Worm (Caenorhabditis elegans) whole organism, midembryonic: ENCODE measurements around the gene bre-3.

Source experiments
- T22C8.4 ChIP-seq: fragments of 200-800 bp; sonication (Bioruptor generic); IDR thresholded peaks from 2 replicates; pipeline ENCODE4 v1.3.6; 2022; ENCODE audit warnings: missing genetic modification characterization, missing compliant biosample characterization
- cog-1 ChIP-seq: sonication (generic microtip); optimal IDR thresholded peaks from 2 replicates; lab custom pipeline; 2016; ENCODE audit warnings: missing genetic modification characterization, missing compliant biosample characterization
- flt-1 ChIP-seq: fragments of 200-800 bp; sonication (Bioruptor generic); IDR thresholded peaks from 2 replicates; pipeline ENCODE4 v1.3.6; 2022; ENCODE audit warnings: missing genetic modification characterization, missing compliant biosample characterization
- klf-2 ChIP-seq: fragments of 200-800 bp; sonication (Bioruptor generic); conservative IDR thresholded peaks from 2 replicates; pipeline ENCODE4 v1.3.6; 2022; ENCODE audit warnings: missing genetic modification reagents, missing genetic modification characterization, missing compliant biosample characterization
- med-1 ChIP-seq: sonication (generic microtip); optimal IDR thresholded peaks from 2 replicates; lab custom pipeline; 2017; ENCODE audit warnings: missing genetic modification characterization, mild to moderate bottlenecking, missing compliant biosample characterization, antibody characterized with exemption, missing genetic modification reagents; ENCODE audit not compliant: insufficient read depth
- ref-1 ChIP-seq: fragments of 200-800 bp; sonication (Bioruptor generic); conservative IDR thresholded peaks from 2 replicates; pipeline ENCODE4 v1.3.6; 2022; ENCODE audit warnings: missing genetic modification reagents, missing genetic modification characterization, missing compliant biosample characterization
- tab-1 ChIP-seq: fragments of 200-800 bp; sonication (Bioruptor generic); IDR thresholded peaks from 2 replicates; pipeline ENCODE4 v1.3.6; 2022; ENCODE audit warnings: missing genetic modification characterization, missing compliant biosample characterization
- ztf-23 ChIP-seq: fragments of 200-800 bp; sonication (Bioruptor generic); IDR thresholded peaks from 2 replicates; pipeline ENCODE4 v1.3.6; 2022; ENCODE audit warnings: missing genetic modification reagents, missing genetic modification characterization, missing compliant biosample characterization
- ztf-29 ChIP-seq: fragments of 200-800 bp; sonication (Bioruptor generic); IDR thresholded peaks from 2 replicates; pipeline ENCODE4 v1.3.6; 2022; ENCODE audit warnings: missing genetic modification reagents, missing genetic modification characterization, missing compliant biosample characterization

Gene bre-3

ce11 chrIII:9511055-9511520 lies 25.8 kb upstream of the bre-3 start, which contains the start of gene F55H2.5:
Gene F55H2.5, plus strand, starts transcription at chrIII:9511470.
- no peak for TF ChIP-seq ztf-23 (GFP tag; lab: Robert Waterston, UW)
- no peak for TF ChIP-seq flt-1 (GFP tag; lab: Robert Waterston, UW)
- no peak for TF ChIP-seq T22C8.4

ce11 chrIII:9509764-9510370 lies 24.6 kb upstream of the bre-3 start:
- TF ChIP-seq tab-1 (GFP tag; lab: Robert Waterston, UW) (no peak), klf-2 (GFP tag; lab: Robert Waterston, UW) (no peak), ztf-23 (GFP tag; lab: Robert Waterston, UW) (no peak), med-1 (no peak), T22C8.4 (no peak), ref-1 (GFP tag; lab: Robert Waterston, UW) (no peak), cog-1 (no peak), ztf-29 (GFP tag; lab: Robert Waterston, UW) (no peak), flt-1 (GFP tag; lab: Robert Waterston, UW) (no peak)

ce11 chrIII:9507799-9508198 lies 22.5 kb upstream of the bre-3 start, which contains the start of gene vha-14:
Gene vha-14, plus strand, starts transcription at chrIII:9508100.
- no peak for TF ChIP-seq T22C8.4

DNA sequence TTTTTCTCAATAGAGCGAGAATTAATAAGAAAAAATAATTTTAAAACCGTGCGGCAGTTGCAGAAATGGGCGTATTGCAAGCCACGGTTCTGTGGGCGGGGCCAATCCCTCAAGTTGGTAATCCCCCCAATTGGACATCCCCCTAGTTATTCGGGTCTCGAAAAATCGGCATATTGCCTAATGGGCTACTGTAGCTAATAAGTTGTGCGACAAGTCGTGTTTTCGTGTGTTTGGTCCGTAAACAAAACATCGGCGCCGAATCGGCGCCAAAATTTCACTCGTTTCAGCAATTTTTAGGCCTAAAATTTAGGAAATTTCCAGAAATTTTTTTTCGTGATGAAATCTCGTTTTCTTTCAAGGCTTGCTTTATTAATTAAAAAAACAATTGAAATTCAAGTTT lies 19.1 kb upstream of the bre-3 start:
- TF ChIP-seq T22C8.4: no peak
- no peak for TF ChIP-seq tab-1 (GFP tag; lab: Robert Waterston, UW)
- TF ChIP-seq ref-1 (GFP tag; lab: Robert Waterston, UW): no peak
- no peak for TF ChIP-seq ztf-29 (GFP tag; lab: Robert Waterston, UW)
- TF ChIP-seq flt-1 (GFP tag; lab: Robert Waterston, UW): no peak
- no peak for TF ChIP-seq cog-1
- no peak for TF ChIP-seq klf-2 (GFP tag; lab: Robert Waterston, UW)
- no peak for TF ChIP-seq ztf-23 (GFP tag; lab: Robert Waterston, UW)
- no peak for TF ChIP-seq med-1

DNA sequence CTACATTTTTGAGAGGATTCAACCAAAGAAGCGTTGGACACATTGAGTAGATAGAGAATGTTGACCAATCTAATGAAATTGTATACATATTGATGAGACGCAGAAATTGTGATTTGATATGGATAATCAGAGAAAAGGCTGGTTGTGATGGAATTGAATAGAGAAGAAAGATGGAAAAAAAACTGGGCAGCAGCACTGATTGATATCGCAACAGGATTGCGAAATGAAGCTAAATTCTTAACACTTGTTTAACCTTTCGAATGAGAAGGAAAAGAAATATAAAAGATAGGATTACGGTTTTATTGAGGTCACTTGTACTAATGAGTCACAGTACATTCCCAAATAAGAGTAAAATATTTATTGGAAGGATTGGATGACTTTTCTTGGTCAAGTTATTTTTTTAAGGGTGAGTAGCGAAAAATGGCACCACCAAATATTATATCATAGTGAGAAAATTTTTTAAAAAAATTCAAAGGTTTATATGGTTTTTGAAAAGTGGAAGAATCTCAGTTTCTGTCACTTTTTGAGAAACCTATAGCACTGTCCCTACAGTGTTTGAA lies 17.0 kb upstream of the bre-3 start:
- TF ChIP-seq ref-1 (GFP tag; lab: Robert Waterston, UW): no peak
- no peak for TF ChIP-seq cog-1
- no peak for TF ChIP-seq T22C8.4
- no peak for TF ChIP-seq tab-1 (GFP tag; lab: Robert Waterston, UW)
- TF ChIP-seq ztf-29 (GFP tag; lab: Robert Waterston, UW): no peak
- TF ChIP-seq klf-2 (GFP tag; lab: Robert Waterston, UW): no peak
- no peak for TF ChIP-seq flt-1 (GFP tag; lab: Robert Waterston, UW)
- no peak for TF ChIP-seq med-1
- TF ChIP-seq ztf-23 (GFP tag; lab: Robert Waterston, UW): no peak

ce11 chrIII:9501072-9501471 lies 15.8 kb upstream of the bre-3 start:
- TF ChIP-seq cog-1 (no peak), tab-1 (GFP tag; lab: Robert Waterston, UW) (no peak), klf-2 (GFP tag; lab: Robert Waterston, UW) (no peak), med-1 (no peak), ztf-23 (GFP tag; lab: Robert Waterston, UW) (no peak), ztf-29 (GFP tag; lab: Robert Waterston, UW) (no peak), T22C8.4 (no peak), ref-1 (GFP tag; lab: Robert Waterston, UW) (no peak), flt-1 (GFP tag; lab: Robert Waterston, UW) (no peak)

ce11 chrIII:9500267-9500666 lies 15.0 kb upstream of the bre-3 start, which contains the start of gene sod-4:
Gene sod-4, minus strand, starts transcription at chrIII:9500375.
- no peak for TF ChIP-seq med-1
- TF ChIP-seq T22C8.4: no peak
- TF ChIP-seq ztf-23 (GFP tag; lab: Robert Waterston, UW): no peak
- TF ChIP-seq ztf-29 (GFP tag; lab: Robert Waterston, UW): no peak
- TF ChIP-seq tab-1 (GFP tag; lab: Robert Waterston, UW): no peak
- no peak for TF ChIP-seq cog-1
- no peak for TF ChIP-seq klf-2 (GFP tag; lab: Robert Waterston, UW)
- TF ChIP-seq flt-1 (GFP tag; lab: Robert Waterston, UW): no peak
- TF ChIP-seq ref-1 (GFP tag; lab: Robert Waterston, UW): no peak

DNA sequence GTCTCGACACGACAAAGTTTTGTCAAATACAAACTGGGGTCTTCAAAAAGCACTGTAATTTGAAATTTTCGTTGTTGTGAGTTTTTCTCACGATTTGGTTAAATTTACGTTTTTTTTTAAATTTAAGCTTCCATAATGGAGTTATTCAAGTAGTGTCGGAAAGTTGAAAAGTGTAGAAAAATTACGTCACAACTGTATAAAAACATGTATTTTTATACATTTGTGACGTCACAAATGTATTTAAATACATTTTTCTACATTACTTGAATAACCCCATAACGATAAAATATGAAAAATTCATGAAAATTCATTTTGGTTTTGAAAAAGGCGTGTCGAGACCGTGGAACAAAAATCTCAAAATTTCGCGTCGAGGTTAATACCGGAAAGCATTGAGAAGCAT lies 12.1 kb upstream of the bre-3 start:
- no peak for TF ChIP-seq flt-1 (GFP tag; lab: Robert Waterston, UW)
- TF ChIP-seq klf-2 (GFP tag; lab: Robert Waterston, UW): no peak
- TF ChIP-seq ztf-23 (GFP tag; lab: Robert Waterston, UW): no peak
- no peak for TF ChIP-seq med-1
- no peak for TF ChIP-seq ref-1 (GFP tag; lab: Robert Waterston, UW)
- no peak for TF ChIP-seq cog-1
- TF ChIP-seq ztf-29 (GFP tag; lab: Robert Waterston, UW): no peak
- TF ChIP-seq T22C8.4: no peak
- no peak for TF ChIP-seq tab-1 (GFP tag; lab: Robert Waterston, UW)

- no peak for TF ChIP-seq klf-2 (GFP tag; lab: Robert Waterston, UW)
Observed at ce11 chrIII:9496083-9496482, 10.8 kb upstream of the bre-3 start.

ce11 chrIII:9494209-9494608 lies 8.9 kb upstream of the bre-3 start:
- no peak for TF ChIP-seq med-1
- TF ChIP-seq tab-1 (GFP tag; lab: Robert Waterston, UW): no peak
- TF ChIP-seq cog-1: no peak
- TF ChIP-seq flt-1 (GFP tag; lab: Robert Waterston, UW): no peak
- no peak for TF ChIP-seq ztf-23 (GFP tag; lab: Robert Waterston, UW)
- TF ChIP-seq klf-2 (GFP tag; lab: Robert Waterston, UW): no peak
- TF ChIP-seq T22C8.4: no peak
- no peak for TF ChIP-seq ref-1 (GFP tag; lab: Robert Waterston, UW)
- TF ChIP-seq ztf-29 (GFP tag; lab: Robert Waterston, UW): no peak
